Worm (Caenorhabditis elegans) whole organism, L4 larva: Measurements from ENCODE around the gene ZK632.12.

Experiments
- D1046.2 ChIP-seq: fragments of 200-800 bp; sonication (Bioruptor generic); IDR thresholded peaks from 2 replicates; pipeline ENCODE4 v1.3.6; 2022; ENCODE audit warnings: missing genetic modification characterization, missing compliant biosample characterization
- T26A8.4 ChIP-seq: fragments of 200-800 bp; sonication (Bioruptor generic); IDR thresholded peaks from 2 replicates; pipeline ENCODE4 v1.3.6; 2022; ENCODE audit warnings: missing genetic modification characterization, missing compliant biosample characterization
- Y5F2A.4 ChIP-seq: fragments of 200-800 bp; sonication (Bioruptor generic); optimal IDR thresholded peaks from 2 replicates; lab custom pipeline; 2018; ENCODE audit warnings: mild to moderate bottlenecking, missing genetic modification characterization, missing compliant biosample characterization
- ZK546.5 ChIP-seq, 2 experiments: sonication (generic microtip); optimal IDR thresholded peaks; 2 replicates each; lab custom pipeline; 2017; ENCODE audit warnings: missing biosample characterization in 2 of 2, missing genetic modification characterization in 2 of 2
- aha-1 ChIP-seq: fragments of 150-350 bp; peaks from one replicate; lab custom pipeline; 2014; ENCODE audit warnings: missing biosample characterization, missing genetic modification characterization
- aly-2 ChIP-seq: sonication (generic microtip); optimal IDR thresholded peaks from 2 replicates; lab custom pipeline; 2018; ENCODE audit warnings: missing biosample characterization, missing genetic modification characterization
- ceh-44 ChIP-seq: fragments of 200-800 bp; sonication (Bioruptor generic); IDR thresholded peaks from 2 replicates; pipeline ENCODE4 v1.3.6; 2022; ENCODE audit warnings: missing genetic modification reagents, missing genetic modification characterization, missing compliant biosample characterization
- ces-1 ChIP-seq: fragments of 150-350 bp; sonication (generic microtip); optimal IDR thresholded peaks from 4 replicates; lab custom pipeline; 2014; ENCODE audit warnings: missing biosample characterization, missing genetic modification reagents, missing genetic modification characterization
- daf-16 ChIP-seq, 3 experiments: sonication (generic microtip); optimal IDR thresholded peaks; 2 replicates each; lab custom pipeline; 2016 to 2017; ENCODE audit warnings: missing genetic modification characterization in 3 of 3, missing genetic modification reagents in 3 of 3, mild to moderate bottlenecking in 2 of 3, missing compliant biosample characterization in 2 of 3, missing biosample characterization in 1 of 3, moderate library complexity in 1 of 3
- dmd-8 ChIP-seq: fragments of 200-800 bp; sonication (Bioruptor generic); IDR thresholded peaks from 2 replicates; pipeline ENCODE4 v1.3.6; 2022; ENCODE audit warnings: missing genetic modification characterization, missing compliant biosample characterization
- dmd-9 ChIP-seq: fragments of 200-800 bp; sonication (Bioruptor generic); IDR thresholded peaks from 2 replicates; pipeline ENCODE4 v1.3.6; 2022; ENCODE audit warnings: missing genetic modification reagents, missing genetic modification characterization, missing compliant biosample characterization
- dpl-1 ChIP-seq: fragments of 150-350 bp; optimal IDR thresholded peaks from 2 replicates; lab custom pipeline; 2014; ENCODE audit warnings: missing biosample characterization, missing genetic modification reagents, missing genetic modification characterization
- dve-1 ChIP-seq: sonication (generic microtip); optimal IDR thresholded peaks from 2 replicates; lab custom pipeline; 2017; ENCODE audit warnings: antibody characterized with exemption, mild to moderate bottlenecking, missing genetic modification characterization, missing compliant biosample characterization; ENCODE audit not compliant: insufficient read depth
- egl-43 ChIP-seq: fragments of 200-800 bp; sonication (Bioruptor generic); IDR thresholded peaks from 2 replicates; pipeline ENCODE4 v1.3.6; 2022; ENCODE audit warnings: missing genetic modification reagents, missing genetic modification characterization, missing compliant biosample characterization
- fos-1 ChIP-seq: fragments of 150-350 bp; optimal IDR thresholded peaks from 2 replicates; lab custom pipeline; 2014; ENCODE audit warnings: missing biosample characterization, missing genetic modification characterization
- lin-38 ChIP-seq: fragments of 200-800 bp; sonication (Bioruptor generic); IDR thresholded peaks from 2 replicates; pipeline ENCODE4 v1.3.6; 2022; ENCODE audit warnings: missing genetic modification reagents, missing genetic modification characterization, missing compliant biosample characterization
- lin-39 ChIP-seq: fragments of 150-350 bp; optimal IDR thresholded peaks from 2 replicates; lab custom pipeline; 2014; ENCODE audit warnings: missing biosample characterization, missing genetic modification reagents, missing genetic modification characterization
- lir-3 ChIP-seq: sonication (generic microtip); optimal IDR thresholded peaks from 2 replicates; lab custom pipeline; 2016; ENCODE audit warnings: mild to moderate bottlenecking, missing genetic modification characterization, missing compliant biosample characterization
- lsy-2 ChIP-seq, 2 experiments: fragments of 150-350 bp in 1 of 2; sonication (generic microtip) in 1 of 2; optimal IDR thresholded peaks; 2 replicates each; lab custom pipeline; 2014 to 2017; ENCODE audit warnings: missing biosample characterization in 2 of 2, missing genetic modification characterization in 2 of 2
- madf-5 ChIP-seq, 2 experiments: fragments of 200-800 bp; sonication (Bioruptor generic); IDR thresholded peaks; 2 replicates each; pipeline ENCODE4 v1.3.6; 2022; ENCODE audit warnings: missing compliant biosample characterization in 2 of 2, missing genetic modification characterization in 2 of 2
- madf-9 ChIP-seq: fragments of 200-800 bp; sonication (Bioruptor generic); conservative IDR thresholded peaks from 2 replicates; pipeline ENCODE4 v1.3.6; 2022; ENCODE audit warnings: missing genetic modification reagents, missing genetic modification characterization, missing compliant biosample characterization
- mep-1 ChIP-seq: fragments of 150-350 bp; sonication (generic microtip); optimal IDR thresholded peaks from 3 replicates; lab custom pipeline; 2014; ENCODE audit warnings: missing biosample characterization, missing genetic modification characterization
- nhr-10 ChIP-seq: fragments of 150-350 bp; optimal IDR thresholded peaks from 2 replicates; lab custom pipeline; 2014; ENCODE audit warnings: missing biosample characterization, missing genetic modification characterization
- nhr-11 ChIP-seq: fragments of 150-350 bp; optimal IDR thresholded peaks from 2 replicates; lab custom pipeline; 2014; ENCODE audit warnings: missing biosample characterization, missing genetic modification characterization
- nhr-25 ChIP-seq: sonication (generic microtip); optimal IDR thresholded peaks from 2 replicates; lab custom pipeline; 2017; ENCODE audit warnings: missing genetic modification characterization, mild to moderate bottlenecking, missing compliant biosample characterization, antibody characterized with exemption, moderate library complexity, borderline replicate concordance; ENCODE audit not compliant: insufficient read depth
- nhr-28 ChIP-seq: fragments of 150-350 bp; optimal IDR thresholded peaks from 2 replicates; lab custom pipeline; 2014; ENCODE audit warnings: missing biosample characterization, missing genetic modification characterization
- nhr-76 ChIP-seq: fragments of 150-350 bp; optimal IDR thresholded peaks from 2 replicates; lab custom pipeline; 2014; ENCODE audit warnings: missing biosample characterization, missing genetic modification characterization
- saeg-2 ChIP-seq: fragments of 200-800 bp; sonication (Bioruptor generic); IDR thresholded peaks from 2 replicates; pipeline ENCODE4 v1.3.6; 2022; ENCODE audit warnings: missing genetic modification reagents, missing genetic modification characterization, missing compliant biosample characterization
- sdz-12 ChIP-seq: fragments of 200-800 bp; sonication (Bioruptor generic); optimal IDR thresholded peaks from 2 replicates; lab custom pipeline; 2018; ENCODE audit warnings: mild to moderate bottlenecking, missing genetic modification characterization, missing compliant biosample characterization
- set-16 ChIP-seq: fragments of 200-800 bp; sonication (Bioruptor generic); IDR thresholded peaks from 2 replicates; pipeline ENCODE4 v1.3.6; 2022; ENCODE audit warnings: missing genetic modification reagents, missing genetic modification characterization, missing compliant biosample characterization
- snpc-1.2 ChIP-seq: fragments of 200-800 bp; sonication (Bioruptor generic); IDR thresholded peaks from 2 replicates; pipeline ENCODE4 v1.3.6; 2022; ENCODE audit warnings: missing genetic modification reagents, missing genetic modification characterization, missing compliant biosample characterization
- tag-97 ChIP-seq: fragments of 200-800 bp; sonication (Bioruptor generic); IDR thresholded peaks from 2 replicates; pipeline ENCODE4 v1.3.6; 2022; ENCODE audit warnings: missing genetic modification characterization, missing compliant biosample characterization
- unc-130 ChIP-seq: sonication (generic microtip); optimal IDR thresholded peaks from 2 replicates; lab custom pipeline; 2016; ENCODE audit warnings: missing genetic modification reagents, missing genetic modification characterization, missing compliant biosample characterization
- zag-1 ChIP-seq: fragments of 150-350 bp; optimal IDR thresholded peaks from 2 replicates; lab custom pipeline; 2014; ENCODE audit warnings: missing biosample characterization, missing genetic modification characterization
- zfp-2 ChIP-seq: sonication (generic microtip); optimal IDR thresholded peaks from 2 replicates; lab custom pipeline; 2016; ENCODE audit warnings: mild to moderate bottlenecking, missing genetic modification characterization, missing compliant biosample characterization
- zip-2 ChIP-seq: fragments of 150-350 bp; optimal IDR thresholded peaks from 2 replicates; lab custom pipeline; 2014; ENCODE audit warnings: missing biosample characterization, missing genetic modification characterization

The ZK632.12 gene

DNA sequence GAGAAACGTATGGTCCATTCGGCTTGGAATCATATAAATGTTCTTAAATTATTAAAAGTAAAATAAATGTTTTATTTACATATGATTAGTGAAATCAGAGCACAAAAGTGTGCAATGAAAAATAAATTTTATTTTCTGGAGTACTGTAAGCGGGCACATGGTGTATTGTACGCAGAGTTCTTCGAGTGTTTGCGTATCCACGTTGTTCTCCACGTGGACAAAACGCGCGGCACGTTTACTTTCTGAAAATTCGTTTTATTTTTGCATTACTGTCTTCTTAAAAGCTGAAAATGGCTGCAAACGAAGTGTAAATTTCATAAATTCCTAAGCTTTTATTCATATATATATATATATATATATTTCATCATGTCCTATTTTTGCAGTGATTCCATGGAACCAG, 2.0 kb downstream of the ZK632.12 start:
- TF ChIP-seq unc-130 (GFP tag; lab: Kevin White, UChicago), result peak; percentile 2
- TF ChIP-seq Y5F2A.4 (GFP tag; lab: Kevin White, UChicago), result no peak
- TF ChIP-seq aha-1 (tag; lab: Kevin White, UChicago), result no peak
- peak; percentile 42 for TF ChIP-seq lin-38 (GFP tag; lab: Robert Waterston, UW)
- TF ChIP-seq dve-1, result no peak

ce11 chrIII:9834888-9835287, 4.3 kb downstream of the ZK632.12 start, which contains the start of gene K11H3.8:
K11H3.8 (plus strand) TSS chrIII:9835188.
- TF ChIP-seq sdz-12 (GFP tag; lab: Kevin White, UChicago) (no peak), zag-1 (no peak), aly-2 (tag; lab: Kevin White, UChicago) (no peak), saeg-2 (GFP tag; lab: Robert Waterston, UW) (no peak), nhr-11 (tag; lab: Kevin White, UChicago) (no peak), lir-3 (tag; lab: Kevin White, UChicago) (no peak), ces-1 (GFP tag; lab: Kevin White, UChicago) (no peak), T26A8.4 (GFP tag; lab: Robert Waterston, UW) (no peak), zfp-2 (no peak), ceh-44 (no peak), dmd-9 (GFP tag; lab: Robert Waterston, UW) (no peak), nhr-25 (tag; lab: Kevin White, UChicago) (no peak), zip-2 (tag; lab: Kevin White, UChicago) (no peak), tag-97 (GFP tag; lab: Robert Waterston, UW) (no peak), lsy-2 (tag; optimal IDR thresholded peaks at IDR 0.05; lab: Kevin White, UChicago) (no peak), set-16 (GFP tag; lab: Robert Waterston, UW) (no peak)

DNA sequence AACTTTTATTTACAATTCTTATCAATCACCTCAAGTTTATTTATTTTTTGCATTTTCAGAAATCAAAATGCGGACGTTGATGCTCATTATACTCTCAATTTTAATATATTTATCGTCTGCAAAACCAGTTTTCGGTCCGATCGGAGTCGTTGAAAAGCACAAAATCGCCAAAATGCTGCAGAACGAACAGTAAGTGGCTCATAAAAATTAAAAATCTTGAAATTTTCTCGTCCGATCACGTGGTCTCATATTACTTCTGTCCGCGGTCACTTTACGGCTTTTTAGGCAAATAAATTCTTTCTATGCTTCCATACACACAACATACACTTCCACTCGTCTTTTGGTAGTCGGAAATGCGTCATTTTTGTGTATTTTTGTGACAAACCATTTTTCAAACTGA, 13.1 kb downstream of the ZK632.12 start, which contains the start of gene K11H3.5:
Gene K11H3.5 (plus strand): TSS at position 54 of the 400 bp plus-strand sequence.
- TF ChIP-seq egl-43 (GFP tag; lab: Robert Waterston, UW) (no peak), aha-1 (tag; lab: Kevin White, UChicago) (peak; percentile 68), dmd-8 (GFP tag; lab: Robert Waterston, UW) (no peak), fos-1 (tag; lab: Kevin White, UChicago) (no peak), nhr-28 (tag; lab: Kevin White, UChicago) (peak; percentile 35), daf-16 (GFP tag; optimal IDR thresholded peaks at IDR 0.05; lab: Kevin White, UChicago) (no peak), daf-16 (tag; optimal IDR thresholded peaks at IDR 0.05; lab: Kevin White, UChicago) (peak; percentile 2)

ce11 chrIII:9846093-9846492, 15.5 kb downstream of the ZK632.12 start, which contains the start of gene K11H3.2:
K11H3.2 (plus strand) TSS chrIII:9846393.
- TF ChIP-seq madf-9 (GFP tag; lab: Robert Waterston, UW), result no peak
- TF ChIP-seq ceh-44, result no peak
- TF ChIP-seq D1046.2 (GFP tag; lab: Robert Waterston, UW), result no peak
- TF ChIP-seq lin-39 (tag; lab: Kevin White, UChicago), result no peak
- TF ChIP-seq T26A8.4 (GFP tag; lab: Robert Waterston, UW), result no peak
- TF ChIP-seq nhr-28 (tag; lab: Kevin White, UChicago), result no peak
- no peak for TF ChIP-seq madf-5 (GFP tag; IDR thresholded peaks at IDR 0.05; lab: Robert Waterston, UW)
- TF ChIP-seq ZK546.5 (tag; optimal IDR thresholded peaks at IDR 0.05; lab: Kevin White, UChicago), result no peak
- no peak for TF ChIP-seq zfp-2
- no peak for TF ChIP-seq mep-1 (tag; lab: Kevin White, UChicago)
- no peak for TF ChIP-seq dpl-1
- no peak for TF ChIP-seq snpc-1.2
- no peak for TF ChIP-seq nhr-76 (tag; lab: Kevin White, UChicago)
- TF ChIP-seq nhr-10 (tag; lab: Kevin White, UChicago), result no peak
- TF ChIP-seq saeg-2 (GFP tag; lab: Robert Waterston, UW), result no peak
